Worm (Caenorhabditis elegans): ENCODE data around the gene lea-1.

DNA sequence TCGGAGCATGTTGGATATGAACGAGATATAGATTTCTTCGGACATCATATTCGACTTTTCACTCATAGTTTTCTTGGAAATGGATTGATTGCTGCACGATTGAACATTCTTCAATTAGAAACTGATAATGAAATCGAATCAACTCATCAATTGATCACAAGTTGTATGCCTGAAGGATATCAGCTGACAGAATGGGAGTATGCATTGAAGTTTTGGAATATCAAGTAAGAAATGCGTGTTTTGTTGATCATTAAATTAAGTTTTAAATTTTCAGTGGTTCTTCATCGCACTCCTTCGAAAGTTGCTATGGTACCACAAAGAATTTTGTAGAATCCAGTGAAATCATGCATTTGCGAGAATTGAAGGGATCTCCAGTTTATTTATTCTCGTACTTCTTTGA, 5.3 kb upstream of the lea-1 start:
- TF ChIP-seq ztf-29 (GFP tag; IDR thresholded peaks at IDR 0.05) (no peak), ref-1 (GFP tag; conservative IDR thresholded peaks at IDR 0.05) (no peak), med-1 (GFP tag; optimal IDR thresholded peaks at IDR 0.05; ENCODE audit: insufficient read depth) (no peak), T22C8.4 (GFP tag; IDR thresholded peaks at IDR 0.05) (no peak), flt-1 (GFP tag; IDR thresholded peaks at IDR 0.05) (no peak), klf-2 (GFP tag; conservative IDR thresholded peaks at IDR 0.05) (no peak)

Data from whole organism, midembryonic.